Fruit fly (Drosophila melanogaster) S2 (cell line): Measurements from ENCODE around the gene CG10907.

Experiments
- CG8478 ChIP-seq: fragments of >200 bp; optimal IDR thresholded peaks from 2 replicates; lab custom pipeline; 2018
- CTCF ChIP-seq, 2 experiments: fragments of >200 bp; optimal IDR thresholded peaks; 2 replicates each; lab custom pipeline; 2018

dm6 chr3L:11819639-11820456, 26.5 kb downstream of the CG10907 start:
- TF ChIP-seq CG8478 = no peak
- no peak for TF ChIP-seq CTCF (optimal IDR thresholded peaks at IDR 0.05; lab: Kevin White, UChicago)
